Worm (Caenorhabditis elegans) whole organism, early embryonic: ENCODE data around the gene tag-180.
A peak's percentile ranks its signal among the peaks of the same experiment; 100 is the strongest.

ENCODE experiments used
- B0310.2 ChIP-seq: sonication (generic microtip); optimal IDR thresholded peaks from 2 replicates; lab custom pipeline; 2016; ENCODE audit warnings: mild to moderate bottlenecking, missing genetic modification characterization, missing compliant biosample characterization
- F13C5.2 ChIP-seq: sonication (generic microtip); optimal IDR thresholded peaks from 2 replicates; lab custom pipeline; 2017; ENCODE audit warnings: mild to moderate bottlenecking, missing genetic modification characterization, inconsistent platforms, missing compliant biosample characterization
- aly-1 ChIP-seq: sonication (generic microtip); optimal IDR thresholded peaks from 2 replicates; lab custom pipeline; 2016; ENCODE audit warnings: missing genetic modification characterization, missing compliant biosample characterization
- ama-1 ChIP-seq: fragments of 150-350 bp; optimal IDR thresholded peaks from 2 replicates; lab custom pipeline; 2014
- ceh-13 ChIP-seq: fragments of 200-800 bp; sonication (Bioruptor generic); optimal IDR thresholded peaks from 2 replicates; lab custom pipeline; 2018; ENCODE audit warnings: mild to moderate bottlenecking, missing genetic modification characterization, missing compliant biosample characterization
- ceh-36 ChIP-seq: sonication (generic microtip); optimal IDR thresholded peaks from 2 replicates; lab custom pipeline; 2016; ENCODE audit warnings: missing genetic modification characterization, inconsistent platforms, missing compliant biosample characterization
- ets-7 ChIP-seq: sonication (generic microtip); optimal IDR thresholded peaks from 2 replicates; lab custom pipeline; 2016; ENCODE audit warnings: missing genotype, missing genetic modification characterization, missing compliant biosample characterization
- flt-1 ChIP-seq: fragments of 200-800 bp; sonication (Bioruptor generic); IDR thresholded peaks from 2 replicates; pipeline ENCODE4 v1.3.6; 2022; ENCODE audit warnings: missing genetic modification characterization, missing compliant biosample characterization
- hmbx-1 ChIP-seq: sonication (generic microtip); optimal IDR thresholded peaks from 2 replicates; lab custom pipeline; 2016; ENCODE audit warnings: mild to moderate bottlenecking, missing genetic modification characterization, missing compliant biosample characterization
- hmg-4 ChIP-seq: fragments of 200-800 bp; sonication (Bioruptor generic); optimal IDR thresholded peaks from 2 replicates; lab custom pipeline; 2018; ENCODE audit warnings: mild to moderate bottlenecking, missing genetic modification characterization, missing compliant biosample characterization
- hnd-1 ChIP-seq: sonication (generic microtip); optimal IDR thresholded peaks from 2 replicates; lab custom pipeline; 2016; ENCODE audit warnings: missing genetic modification characterization, missing compliant biosample characterization
- pes-1 ChIP-seq: fragments of 200-800 bp; sonication (Bioruptor generic); IDR thresholded peaks from 2 replicates; pipeline ENCODE4 v1.3.6; 2022; ENCODE audit warnings: missing genetic modification reagents, missing genetic modification characterization, missing compliant biosample characterization
- scrt-1 ChIP-seq: fragments of 200-800 bp; sonication (Bioruptor generic); IDR thresholded peaks from 2 replicates; pipeline ENCODE4 v1.3.6; 2022; ENCODE audit warnings: missing genetic modification characterization, missing compliant biosample characterization
- sea-1 ChIP-seq: fragments of 200-800 bp; sonication (Bioruptor generic); conservative IDR thresholded peaks from 2 replicates; pipeline ENCODE4 v1.3.6; 2022; ENCODE audit warnings: missing genetic modification characterization, missing compliant biosample characterization
- tbx-11 ChIP-seq: fragments of 200-800 bp; sonication (Bioruptor generic); IDR thresholded peaks from 2 replicates; pipeline ENCODE4 v1.3.6; 2022; ENCODE audit warnings: missing genetic modification characterization, missing compliant biosample characterization
- tbx-37 ChIP-seq: fragments of 200-800 bp; sonication (Bioruptor generic); conservative IDR thresholded peaks from 2 replicates; pipeline ENCODE4 v1.3.6; 2022; ENCODE audit warnings: missing genetic modification reagents, missing genetic modification characterization, missing compliant biosample characterization
- tra-4 ChIP-seq: sonication (generic microtip); optimal IDR thresholded peaks from 2 replicates; lab custom pipeline; 2017; ENCODE audit warnings: missing genetic modification characterization, missing compliant biosample characterization

Gene tag-180

ce11 chrII:11305627-11306449 lies 23.4 kb downstream of the tag-180 start, which contains the start of gene rsf-1:
rsf-1 (plus strand) TSS chrII:11306399.
- no peak for TF ChIP-seq ama-1 (lab: Kevin White, UChicago)
- TF ChIP-seq aly-1 (tag; lab: Kevin White, UChicago): no peak
- no peak for TF ChIP-seq F13C5.2 (tag; lab: Kevin White, UChicago)
- no peak for TF ChIP-seq B0310.2 (tag; lab: Kevin White, UChicago)
- no peak for TF ChIP-seq hmg-4
- TF ChIP-seq hmbx-1: no peak
- TF ChIP-seq tbx-37 (GFP tag; lab: Robert Waterston, UW): no peak
- no peak for TF ChIP-seq sea-1
- TF ChIP-seq ceh-13: no peak
- no peak for TF ChIP-seq flt-1 (GFP tag; lab: Robert Waterston, UW)
- no peak for TF ChIP-seq ets-7 (tag; lab: Kevin White, UChicago)

DNA sequence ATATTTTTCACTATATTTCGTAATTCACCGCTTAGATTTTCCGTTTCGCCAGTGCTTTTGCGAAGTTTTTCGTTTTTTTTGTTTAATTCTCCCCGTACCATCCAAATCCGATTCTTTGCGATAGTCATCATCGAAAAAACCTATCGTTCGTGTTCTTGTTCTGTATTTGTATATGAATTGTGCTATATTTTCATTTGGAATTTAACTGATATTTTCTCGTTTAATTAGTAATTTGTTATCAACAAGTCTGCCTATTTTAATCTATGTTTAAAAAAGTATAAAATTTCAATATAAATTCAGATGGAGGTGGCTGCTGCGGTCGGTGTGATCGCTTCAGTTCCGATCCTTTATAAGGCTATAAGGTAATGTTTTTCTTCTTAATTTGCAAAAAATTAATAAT lies 26.6 kb downstream of the tag-180 start, which contains the start of gene samp-1:
Gene samp-1 (plus strand): TSS at position 301 of the 400 bp plus-strand sequence.
- TF ChIP-seq tbx-11 (GFP tag; lab: Robert Waterston, UW) (no peak), hmg-4 (no peak), aly-1 (tag; lab: Kevin White, UChicago) (no peak), ceh-13 (no peak), sea-1 (no peak), hnd-1 (tag; lab: Kevin White, UChicago) (no peak), ets-7 (tag; lab: Kevin White, UChicago) (no peak), tra-4 (tag; lab: Kevin White, UChicago) (no peak), B0310.2 (tag; lab: Kevin White, UChicago) (no peak)

- TF ChIP-seq ceh-36 (tag; lab: Kevin White, UChicago) (no peak), hmbx-1 (no peak), hmg-4 (no peak), B0310.2 (tag; lab: Kevin White, UChicago) (no peak), flt-1 (GFP tag; lab: Robert Waterston, UW) (no peak), scrt-1 (GFP tag; lab: Robert Waterston, UW) (no peak), ceh-13 (no peak), aly-1 (tag; lab: Kevin White, UChicago) (no peak), ets-7 (tag; lab: Kevin White, UChicago) (no peak), sea-1 (no peak), pes-1 (GFP tag; lab: Robert Waterston, UW) (no peak), tbx-37 (GFP tag; lab: Robert Waterston, UW) (no peak), ama-1 (lab: Kevin White, UChicago) (no peak), tra-4 (tag; lab: Kevin White, UChicago) (no peak), hnd-1 (tag; lab: Kevin White, UChicago) (no peak), tbx-11 (GFP tag; lab: Robert Waterston, UW) (no peak), F13C5.2 (tag; lab: Kevin White, UChicago) (no peak)
Observed at ce11 chrII:11301059-11301458, 28.2 kb downstream of the tag-180 start, which contains the start of gene raga-1. raga-1 (plus strand) TSS chrII:11301359.

DNA sequence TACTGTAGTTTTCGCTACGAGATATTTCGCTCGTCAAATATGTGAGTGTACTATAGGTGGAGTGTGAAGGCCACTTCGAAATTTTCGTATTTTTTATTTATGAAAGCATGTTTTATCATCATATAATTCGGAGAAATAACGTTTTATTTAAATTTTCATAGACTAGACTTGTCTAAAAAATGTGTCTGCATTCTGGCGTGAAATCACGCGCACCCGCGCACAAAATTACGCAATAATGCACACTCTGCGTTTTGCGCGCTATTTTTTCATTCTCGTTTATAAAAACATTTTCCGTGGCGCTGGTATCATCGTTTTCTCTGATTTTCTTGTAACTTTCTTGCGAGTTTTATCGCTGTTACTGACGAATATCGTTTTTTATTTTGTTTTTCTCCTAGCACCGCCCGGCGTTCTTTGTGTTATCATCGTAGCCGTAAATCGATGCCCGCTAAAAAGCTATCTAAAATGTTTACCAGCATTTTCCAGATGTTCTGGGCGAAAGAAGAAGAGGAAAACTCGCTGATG lies 32.0 kb downstream of the tag-180 start, which contains the start of gene saps-1:
Gene saps-1 (plus strand): TSS at position 472 of the 522 bp plus-strand sequence.
- TF ChIP-seq scrt-1 (GFP tag; lab: Robert Waterston, UW) (no peak), F13C5.2 (tag; lab: Kevin White, UChicago) (no peak), hmg-4 (no peak), tbx-37 (GFP tag; lab: Robert Waterston, UW) (no peak), tbx-11 (GFP tag; lab: Robert Waterston, UW) (no peak), pes-1 (GFP tag; lab: Robert Waterston, UW) (no peak), ets-7 (tag; lab: Kevin White, UChicago) (no peak), aly-1 (tag; lab: Kevin White, UChicago) (no peak)

DNA sequence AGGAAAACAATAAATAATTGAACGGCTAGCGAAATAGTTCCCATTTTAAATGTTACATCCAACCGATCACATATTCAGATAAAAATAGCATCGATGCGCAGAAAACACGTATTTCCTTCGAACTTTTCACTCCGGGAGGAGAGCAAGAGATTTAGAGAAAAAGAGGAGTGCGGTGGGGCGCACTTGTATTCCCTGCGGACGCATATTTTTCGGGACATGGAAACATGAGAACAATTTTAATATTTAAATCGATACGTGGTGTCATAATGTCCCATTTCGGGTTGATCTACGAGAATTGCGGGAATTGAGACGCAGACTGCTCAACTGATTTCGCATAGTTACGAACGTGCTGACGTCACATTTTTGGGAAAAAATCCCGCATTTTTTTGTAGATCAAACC lies 35.8 kb downstream of the tag-180 start, which contains the start of gene C47G2.4:
Gene C47G2.4 (minus strand): TSS at position 174 of the 400 bp plus-strand sequence.
- TF ChIP-seq ets-7 (tag; lab: Kevin White, UChicago): no peak
- TF ChIP-seq F13C5.2 (tag; lab: Kevin White, UChicago): peak; percentile 4

- TF ChIP-seq tbx-37 (GFP tag; lab: Robert Waterston, UW): peak; percentile 56; the same call in 1 of the 2 replicates
- no peak for TF ChIP-seq hmg-4
Observed at ce11 chrII:11290109-11290784, 39.0 kb downstream of the tag-180 start, which contains the start of gene C47G2.3. C47G2.3 (minus strand) TSS chrII:11290159.

DNA sequence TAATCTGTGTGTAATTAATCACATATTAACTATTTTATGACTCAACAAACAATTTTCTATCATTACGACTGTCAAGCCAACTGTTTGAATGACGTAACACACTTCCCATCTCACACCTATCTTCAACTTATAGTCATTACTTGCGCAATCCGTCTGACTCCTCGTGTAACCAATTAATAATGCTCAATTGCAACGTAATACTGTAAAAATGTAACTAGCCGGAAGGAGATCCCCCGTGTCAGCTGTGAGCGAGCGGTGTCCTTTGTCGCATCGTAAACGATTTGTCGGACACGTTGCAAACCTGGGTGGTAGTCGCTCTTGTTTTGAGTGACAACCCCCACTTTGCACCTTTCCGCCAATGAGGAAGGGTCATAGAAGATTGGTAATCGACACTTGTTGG lies 41.1 kb downstream of the tag-180 start:
- no peak for TF ChIP-seq tbx-11 (GFP tag; lab: Robert Waterston, UW)
- peak; percentile 73 for TF ChIP-seq ets-7 (tag; lab: Kevin White, UChicago)
